Worm (Caenorhabditis elegans): ENCODE data around the gene tftc-5.
A peak's percentile ranks its signal among the peaks of the same experiment; 100 is the strongest.

tftc-5 gene

DNA sequence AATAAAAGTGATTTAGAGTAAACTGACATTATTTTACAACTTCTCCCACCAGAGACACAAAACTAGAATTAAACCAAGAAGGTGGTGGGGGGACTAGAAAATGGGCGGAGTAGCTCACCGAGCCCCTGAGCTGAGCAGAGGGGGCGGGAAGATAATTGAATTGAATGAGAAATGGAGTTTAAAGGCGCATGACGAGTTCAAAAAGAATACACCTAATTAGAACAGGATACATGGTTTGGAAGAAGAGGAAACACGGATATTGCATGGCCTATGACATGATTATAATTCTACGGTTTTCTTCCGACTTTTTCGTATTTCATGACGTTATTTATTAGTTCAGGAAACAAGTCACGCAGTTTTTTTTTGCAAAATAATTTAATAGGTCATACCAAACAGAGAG lies 6.1 kb downstream of the tftc-5 start, which contains the start of gene T02C12.5:
T02C12.5 (minus strand) TSS at position 101 of the 400 bp plus-strand sequence.
- no peak for TF ChIP-seq F16B12.6 (tag; optimal IDR thresholded peaks at IDR 0.05)
- TF ChIP-seq dsc-1 (tag; optimal IDR thresholded peaks at IDR 0.05) = peak; percentile 40

ce11 chrIII:4030839-4031238 lies 8.9 kb downstream of the tftc-5 start:
- TF ChIP-seq efl-1 (optimal IDR thresholded peaks at IDR 0.05) = no peak
- peak in 1 of 2 experiments; percentile 72 for TF ChIP-seq efl-1 (GFP tag; optimal IDR thresholded peaks at IDR 0.05 in 1 of 2)
- TF ChIP-seq isw-1 (GFP tag; IDR thresholded peaks at IDR 0.05) = no peak

DNA sequence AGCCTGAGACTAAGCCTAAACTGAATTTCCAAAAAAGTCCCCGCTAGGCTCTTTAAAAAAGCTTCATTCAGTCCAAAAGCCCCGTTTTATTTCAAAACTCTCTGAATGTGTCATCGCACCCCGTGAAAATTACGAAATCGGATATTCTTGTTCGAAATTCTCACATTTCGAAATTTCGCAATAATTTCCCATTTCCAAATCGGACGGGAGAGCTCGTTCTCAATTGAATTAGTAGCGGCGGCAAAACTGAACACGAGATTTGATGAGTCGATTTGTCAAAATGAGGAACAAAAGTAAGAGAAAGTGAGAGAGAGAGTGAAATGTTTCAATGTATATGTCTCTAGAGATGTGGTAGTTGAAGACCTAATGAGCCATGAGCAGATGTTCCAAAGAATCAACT lies 13.0 kb downstream of the tftc-5 start:
- peak; percentile 34 for TF ChIP-seq zip-4 (GFP tag; optimal IDR thresholded peaks at IDR 0.05)
- no peak for TF ChIP-seq pag-3 (tag; optimal IDR thresholded peaks at IDR 0.05; ENCODE audit: borderline replicate concordance, insufficient read depth)
- TF ChIP-seq efl-1 (optimal IDR thresholded peaks at IDR 0.05) = no peak
- TF ChIP-seq efl-1 (GFP tag; optimal IDR thresholded peaks at IDR 0.05 in 1 of 2) = no peak
- TF ChIP-seq ceh-8 (GFP tag; optimal IDR thresholded peaks at IDR 0.05) = no peak
- no peak for TF ChIP-seq unc-62 (GFP tag; optimal IDR thresholded peaks at IDR 0.05)
- no peak for TF ChIP-seq dpl-1 (GFP tag; optimal IDR thresholded peaks at IDR 0.05)
- peak in 1 of 3 experiments; percentile 30 for TF ChIP-seq ceh-82 (tag; optimal IDR thresholded peaks at IDR 0.05)
- no peak for TF ChIP-seq hlh-4 (tag; optimal IDR thresholded peaks at IDR 0.05)
- no peak for TF ChIP-seq elt-3 (tag; optimal IDR thresholded peaks at IDR 0.05)
- TF ChIP-seq lin-14 (GFP tag; optimal IDR thresholded peaks at IDR 0.05) = peak; percentile 62
- TF ChIP-seq unc-86 (tag; optimal IDR thresholded peaks at IDR 0.05) = no peak
- no peak for TF ChIP-seq nhr-20 (tag; optimal IDR thresholded peaks at IDR 0.05)
- TF ChIP-seq lin-39 (tag; optimal IDR thresholded peaks at IDR 0.05) = no peak
- TF ChIP-seq aha-1 (tag; optimal IDR thresholded peaks at IDR 0.05) = no peak
- no peak for TF ChIP-seq snpc-4 (tag; optimal IDR thresholded peaks at IDR 0.05)
- no peak for TF ChIP-seq tlp-1 (tag; optimal IDR thresholded peaks at IDR 0.05)
- peak; percentile 18 for TF ChIP-seq nhr-71 (tag; optimal IDR thresholded peaks at IDR 0.05)
- peak; percentile 1 for TF ChIP-seq blmp-1 (tag; optimal IDR thresholded peaks at IDR 0.05)
- peak; percentile 44 for TF ChIP-seq skn-1 (tag; optimal IDR thresholded peaks at IDR 0.05)
- no peak for TF ChIP-seq irx-1 (tag; optimal IDR thresholded peaks at IDR 0.05)
- peak in 1 of 2 experiments; percentile 19 for TF ChIP-seq egl-27 (tag; optimal IDR thresholded peaks at IDR 0.05)
- no peak for TF ChIP-seq nhr-19 (GFP tag; conservative IDR thresholded peaks at IDR 0.05)

DNA sequence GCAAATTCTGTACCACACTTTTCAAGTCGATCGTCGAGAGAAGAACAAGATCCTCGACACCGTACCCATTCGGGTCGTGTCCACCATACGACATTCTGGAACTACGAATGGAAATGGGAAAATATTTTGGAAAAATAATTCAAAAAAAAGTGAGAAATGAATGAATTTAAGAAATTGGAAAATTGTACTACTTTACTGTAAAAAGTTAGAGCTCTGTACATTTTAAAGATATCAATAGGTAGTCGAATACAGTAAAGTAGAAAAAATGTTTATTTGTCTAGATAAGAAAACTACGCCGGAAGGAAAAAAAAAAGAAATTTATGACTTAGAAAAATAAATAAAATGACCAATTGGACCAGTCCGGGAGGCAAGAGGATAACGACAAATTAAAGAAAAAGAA lies 14.8 kb downstream of the tftc-5 start, which contains the start of gene hum-5:
hum-5 (minus strand) TSS at position 101 of the 400 bp plus-strand sequence.
- no peak for TF ChIP-seq mdl-1 (tag; optimal IDR thresholded peaks at IDR 0.05)
- TF ChIP-seq nhr-77 (tag; optimal IDR thresholded peaks at IDR 0.05) = no peak
- TF ChIP-seq lin-13 (GFP tag; optimal IDR thresholded peaks at IDR 0.05) = no peak
- TF ChIP-seq nhr-47 (tag; optimal IDR thresholded peaks at IDR 0.05) = no peak
- TF ChIP-seq nhr-28 (tag; optimal IDR thresholded peaks at IDR 0.05) = no peak
- TF ChIP-seq fkh-4 (tag; optimal IDR thresholded peaks at IDR 0.05; ENCODE audit: borderline replicate concordance) = no peak
- TF ChIP-seq elt-2 (tag; optimal IDR thresholded peaks at IDR 0.05) = no peak
- TF ChIP-seq hpl-2 (GFP tag; optimal IDR thresholded peaks at IDR 0.05) = no peak
- no peak for TF ChIP-seq unc-30 (tag; optimal IDR thresholded peaks at IDR 0.05)
- no peak for TF ChIP-seq mef-2 (tag; optimal IDR thresholded peaks at IDR 0.05)
- no peak for TF ChIP-seq aha-1 (tag; optimal IDR thresholded peaks at IDR 0.05)
- TF ChIP-seq C16A3.4 (tag; optimal IDR thresholded peaks at IDR 0.05) = no peak
- no peak for TF ChIP-seq dsc-1 (tag; optimal IDR thresholded peaks at IDR 0.05)
- TF ChIP-seq lin-15B (tag; optimal IDR thresholded peaks at IDR 0.05) = no peak
- TF ChIP-seq zip-4 (GFP tag; optimal IDR thresholded peaks at IDR 0.05) = no peak
- TF ChIP-seq egl-27 (tag; optimal IDR thresholded peaks at IDR 0.05) = no peak
- TF ChIP-seq pax-3 (tag; optimal IDR thresholded peaks at IDR 0.05) = no peak
- TF ChIP-seq lir-3 (tag; optimal IDR thresholded peaks at IDR 0.05; ENCODE audit: poor library complexity) = no peak
- TF ChIP-seq mep-1 (tag; optimal IDR thresholded peaks at IDR 0.05) = no peak
- TF ChIP-seq nhr-76 (tag; optimal IDR thresholded peaks at IDR 0.05) = no peak

All from whole organism, L1 larva.